Fruit fly (Drosophila melanogaster): ENCODE data around the gene ru.

DNA sequence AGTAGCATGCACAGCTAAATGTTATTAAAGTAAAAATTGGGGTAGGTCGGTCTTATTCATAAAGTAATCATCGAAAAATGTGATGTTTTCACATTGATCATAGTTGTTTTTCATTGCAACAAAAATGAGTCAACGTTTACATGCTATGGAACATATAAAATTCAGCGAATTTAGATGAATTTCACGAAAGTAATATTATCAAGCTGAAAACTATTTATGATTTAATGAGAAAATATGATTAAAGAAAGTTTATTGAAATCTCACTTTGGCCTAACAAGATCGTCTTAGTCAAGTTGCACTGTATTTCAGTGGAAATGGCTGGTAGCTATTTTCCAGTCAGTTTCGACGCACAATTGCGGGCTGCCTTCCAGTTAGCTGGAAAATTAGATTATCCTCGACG, 21.5 kb upstream of the ru start:
- TF ChIP-seq ttk (optimal IDR thresholded peaks at IDR 0.05) (no peak), psq (optimal IDR thresholded peaks at IDR 0.05) (no peak), insv (optimal IDR thresholded peaks at IDR 0.05) (no peak), Sin3A (optimal IDR thresholded peaks at IDR 0.05) (no peak), Myc (optimal IDR thresholded peaks at IDR 0.05) (no peak)

Measured in Kc167 (cell line).